Worm (Caenorhabditis elegans) whole organism, young adult: ENCODE results near the gene Y46G5A.28.

Source experiments
- B0336.3 ChIP-seq: fragments of 200-800 bp; sonication (Bioruptor generic); IDR thresholded peaks from 2 replicates; pipeline ENCODE4 v1.3.6; 2022; ENCODE audit warnings: missing genetic modification characterization, missing compliant biosample characterization
- F10E7.11 ChIP-seq: sonication (generic microtip); optimal IDR thresholded peaks from 2 replicates; lab custom pipeline; 2017; ENCODE audit warnings: mild to moderate bottlenecking, missing genetic modification characterization, moderate library complexity, missing compliant biosample characterization
- F37B4.10 ChIP-seq: fragments of 200-800 bp; sonication (Bioruptor generic); IDR thresholded peaks from 2 replicates; pipeline ENCODE4 v1.3.6; 2022; ENCODE audit warnings: missing genetic modification characterization, missing compliant biosample characterization
- F57A8.1 ChIP-seq: fragments of 200-800 bp; sonication (Bioruptor generic); optimal IDR thresholded peaks from 2 replicates; lab custom pipeline; 2018; ENCODE audit warnings: mild to moderate bottlenecking, missing genetic modification characterization, moderate library complexity, missing compliant biosample characterization
- F57C9.4 ChIP-seq: sonication (generic microtip); optimal IDR thresholded peaks from 2 replicates; lab custom pipeline; 2017; ENCODE audit warnings: mild to moderate bottlenecking, missing genetic modification characterization, missing compliant biosample characterization
- K12H6.12 ChIP-seq: fragments of 200-800 bp; sonication (Bioruptor generic); optimal IDR thresholded peaks from 2 replicates; lab custom pipeline; 2018; ENCODE audit warnings: mild to moderate bottlenecking, missing genetic modification characterization, missing compliant biosample characterization
- Y53F4B.3 ChIP-seq: fragments of 200-800 bp; sonication (Bioruptor generic); IDR thresholded peaks from 2 replicates; pipeline ENCODE4 v1.3.6; 2022; ENCODE audit warnings: missing genetic modification reagents, missing genetic modification characterization, missing compliant biosample characterization
- Y53G8AR.9 ChIP-seq: fragments of 200-800 bp; sonication (Bioruptor generic); conservative IDR thresholded peaks from 2 replicates; pipeline ENCODE4 v1.3.6; 2022; ENCODE audit warnings: missing genetic modification reagents, missing genetic modification characterization, missing compliant biosample characterization
- Y56A3A.18 ChIP-seq: fragments of 200-800 bp; sonication (Bioruptor generic); IDR thresholded peaks from 2 replicates; pipeline ENCODE4 v1.3.6; 2022; ENCODE audit warnings: missing genetic modification reagents, missing genetic modification characterization, missing compliant biosample characterization
- Y95B8A.8 ChIP-seq: fragments of 200-800 bp; sonication (Bioruptor generic); IDR thresholded peaks from 2 replicates; pipeline ENCODE4 v1.3.6; 2022; ENCODE audit warnings: missing genetic modification reagents, missing genetic modification characterization, missing compliant biosample characterization
- ama-1 ChIP-seq, 3 experiments: fragments of 150-350 bp in 1 of 3; sonication (generic microtip) in 2 of 3; optimal IDR thresholded peaks; 2 replicates each; lab custom pipeline; 2014 to 2018; ENCODE audit warnings: missing biosample characterization in 2 of 3, missing genetic modification characterization in 2 of 3, missing genetic modification reagents in 2 of 3
- attf-5 ChIP-seq: fragments of 200-800 bp; sonication (Bioruptor generic); optimal IDR thresholded peaks from 2 replicates; lab custom pipeline; 2018; ENCODE audit warnings: mild to moderate bottlenecking, missing genetic modification characterization, missing compliant biosample characterization
- ceh-100 ChIP-seq: fragments of 200-800 bp; sonication (Bioruptor generic); IDR thresholded peaks from 2 replicates; pipeline ENCODE4 v1.3.6; 2022; ENCODE audit warnings: missing genetic modification reagents, missing genetic modification characterization, missing compliant biosample characterization
- ceh-27 ChIP-seq: fragments of 200-800 bp; sonication (Bioruptor generic); optimal IDR thresholded peaks from 2 replicates; lab custom pipeline; 2018; ENCODE audit warnings: mild to moderate bottlenecking, missing genetic modification characterization, moderate library complexity, missing compliant biosample characterization
- chd-7 ChIP-seq: sonication (generic microtip); optimal IDR thresholded peaks from 2 replicates; lab custom pipeline; 2016; ENCODE audit warnings: mild to moderate bottlenecking, missing genetic modification characterization, moderate library complexity, missing compliant biosample characterization
- dpl-1 ChIP-seq: fragments of 150-350 bp; optimal IDR thresholded peaks from 2 replicates; lab custom pipeline; 2014; ENCODE audit warnings: missing biosample characterization, missing genetic modification reagents, missing genetic modification characterization
- egl-18 ChIP-seq: fragments of 200-800 bp; sonication (Bioruptor generic); IDR thresholded peaks from 2 replicates; pipeline ENCODE4 v1.3.6; 2022; ENCODE audit warnings: missing genetic modification reagents, missing genetic modification characterization, missing compliant biosample characterization
- egrh-3 ChIP-seq: fragments of 200-800 bp; sonication (Bioruptor generic); IDR thresholded peaks from 2 replicates; pipeline ENCODE4 v1.3.6; 2022; ENCODE audit warnings: missing genetic modification reagents, missing genetic modification characterization, missing compliant biosample characterization
- ekl-4 ChIP-seq: fragments of 200-800 bp; sonication (Bioruptor generic); IDR thresholded peaks from 2 replicates; pipeline ENCODE4 v1.3.6; 2022; ENCODE audit warnings: missing genetic modification reagents, missing genetic modification characterization, missing compliant biosample characterization
- hlh-12 ChIP-seq: sonication (generic microtip); optimal IDR thresholded peaks from 2 replicates; lab custom pipeline; 2016; ENCODE audit warnings: missing genetic modification characterization, missing compliant biosample characterization
- lag-1 ChIP-seq: fragments of 200-800 bp; sonication (Bioruptor generic); IDR thresholded peaks from 2 replicates; pipeline ENCODE4 v1.3.6; 2022; ENCODE audit warnings: missing genetic modification reagents, missing genetic modification characterization, missing compliant biosample characterization
- let-607 ChIP-seq, 2 experiments: fragments of 200-800 bp in 1 of 2; sonication (Bioruptor generic) in 1 of 2; sonication (generic microtip) in 1 of 2; optimal IDR thresholded peaks; 2 replicates each; lab custom pipeline; 2016 to 2018; ENCODE audit warnings: mild to moderate bottlenecking in 2 of 2, missing compliant biosample characterization in 2 of 2, missing genetic modification characterization in 2 of 2, moderate library complexity in 2 of 2, missing genotype in 1 of 2
- lsy-27 ChIP-seq: sonication (generic microtip); optimal IDR thresholded peaks from 2 replicates; lab custom pipeline; 2017; ENCODE audit warnings: missing genetic modification characterization, mild to moderate bottlenecking, missing compliant biosample characterization, antibody characterized with exemption, missing genotype, borderline replicate concordance; ENCODE audit not compliant: insufficient read depth
- madf-10 ChIP-seq: sonication (generic microtip); optimal IDR thresholded peaks from 2 replicates; lab custom pipeline; 2016; ENCODE audit warnings: mild to moderate bottlenecking, missing genetic modification characterization, missing compliant biosample characterization
- nfya-1 ChIP-seq: sonication (generic microtip); optimal IDR thresholded peaks from 2 replicates; lab custom pipeline; 2017; ENCODE audit warnings: antibody characterized with exemption, missing compliant biosample characterization, missing genetic modification characterization, borderline replicate concordance; ENCODE audit not compliant: insufficient read depth
- nfya-2 ChIP-seq: fragments of 200-800 bp; sonication (Bioruptor generic); IDR thresholded peaks from 2 replicates; pipeline ENCODE4 v1.3.6; 2022; ENCODE audit warnings: missing genetic modification reagents, missing genetic modification characterization, missing compliant biosample characterization
- nhr-80 ChIP-seq: sonication (generic microtip); optimal IDR thresholded peaks from 2 replicates; lab custom pipeline; 2016; ENCODE audit warnings: missing genetic modification characterization, missing compliant biosample characterization
- pha-4 ChIP-seq: fragments of 150-350 bp; sonication (generic microtip); optimal IDR thresholded peaks from 2 replicates; lab custom pipeline; 2014; ENCODE audit warnings: missing biosample characterization, missing genetic modification reagents, missing genetic modification characterization
- rec-8 ChIP-seq, 2 experiments: sonication (generic microtip); optimal IDR thresholded peaks; 2 replicates each; lab custom pipeline; 2016; ENCODE audit warnings: mild to moderate bottlenecking in 2 of 2, missing genetic modification characterization in 2 of 2, missing genetic modification reagents in 2 of 2, missing genotype in 2 of 2, missing biosample characterization in 1 of 2, missing compliant biosample characterization in 1 of 2, moderate library complexity in 1 of 2
- repo-1 ChIP-seq: sonication (generic microtip); optimal IDR thresholded peaks from 2 replicates; lab custom pipeline; 2017; ENCODE audit warnings: mild to moderate bottlenecking, missing genetic modification characterization, missing compliant biosample characterization
- snpc-3.4 ChIP-seq: sonication (generic microtip); optimal IDR thresholded peaks from 2 replicates; lab custom pipeline; 2017; ENCODE audit warnings: missing genetic modification characterization, mild to moderate bottlenecking, missing compliant biosample characterization, antibody characterized with exemption, moderate library complexity, missing genotype, missing genetic modification reagents
- snpc-4 ChIP-seq, 5 experiments: fragments of 150-350 bp in 1 of 5; sonication (generic microtip) in 4 of 5; optimal IDR thresholded peaks; 2 replicates each; lab custom pipeline; 2014 to 2018; ENCODE audit warnings: missing genetic modification characterization in 5 of 5, missing biosample characterization in 3 of 5, antibody characterized with exemption in 2 of 5, mild to moderate bottlenecking in 2 of 5, missing compliant biosample characterization in 2 of 5, missing genotype in 2 of 5, moderate library complexity in 2 of 5, missing genetic modification reagents in 1 of 5
- somi-1 ChIP-seq: fragments of 200-800 bp; sonication (Bioruptor generic); optimal IDR thresholded peaks from 2 replicates; lab custom pipeline; 2018; ENCODE audit warnings: mild to moderate bottlenecking, missing genetic modification characterization, missing compliant biosample characterization
- tbp1 ChIP-seq: fragments of 200-800 bp; sonication (Bioruptor generic); optimal IDR thresholded peaks from 2 replicates; lab custom pipeline; 2018; ENCODE audit warnings: mild to moderate bottlenecking, missing genetic modification characterization, missing compliant biosample characterization
- tbx-9 ChIP-seq: sonication (generic microtip); optimal IDR thresholded peaks from 2 replicates; lab custom pipeline; 2016; ENCODE audit warnings: borderline replicate concordance, missing genetic modification characterization, inconsistent platforms, missing compliant biosample characterization
- tlf-1 ChIP-seq: fragments of 200-800 bp; sonication (Bioruptor generic); optimal IDR thresholded peaks from 2 replicates; lab custom pipeline; 2018; ENCODE audit warnings: mild to moderate bottlenecking, missing genetic modification characterization, missing compliant biosample characterization
- unc-130 ChIP-seq: sonication (generic microtip); optimal IDR thresholded peaks from 2 replicates; lab custom pipeline; 2016; ENCODE audit warnings: missing genetic modification reagents, missing genetic modification characterization, missing compliant biosample characterization

Y46G5A.28 gene

ce11 chrII:12878697-12879096 is 28.5 kb downstream of the Y46G5A.28 start (continued):
- TF ChIP-seq Y53F4B.3 (GFP tag; lab: Robert Waterston, UW) (no peak), egl-18 (GFP tag; lab: Robert Waterston, UW) (no peak), lsy-27 (tag; lab: Kevin White, UChicago) (no peak), F37B4.10 (GFP tag; lab: Robert Waterston, UW) (no peak), rec-8 (tag; optimal IDR thresholded peaks at IDR 0.05; lab: Kevin White, UChicago) (no peak), chd-7 (tag; lab: Kevin White, UChicago) (peak; percentile 60), F10E7.11 (tag; lab: Kevin White, UChicago) (no peak), F57A8.1 (GFP tag; lab: Kevin White, UChicago) (no peak), snpc-3.4 (tag; lab: Kevin White, UChicago) (no peak), repo-1 (tag; lab: Kevin White, UChicago) (peak; percentile 24), snpc-4 (GFP tag; optimal IDR thresholded peaks at IDR 0.05; lab: Kevin White, UChicago) (no peak), snpc-4 (tag; optimal IDR thresholded peaks at IDR 0.05; lab: Kevin White, UChicago) (peak in 3 of 4 experiments; percentile 8 to 50 (median 17)), hlh-12 (tag; lab: Kevin White, UChicago) (no peak), B0336.3 (GFP tag; lab: Robert Waterston, UW) (peak; percentile 77; the same call in 1 of the 2 replicates), attf-5 (GFP tag; lab: Kevin White, UChicago) (peak; percentile 57), tbx-9 (tag; lab: Kevin White, UChicago) (no peak), Y53G8AR.9 (GFP tag; lab: Robert Waterston, UW) (no peak), Y56A3A.18 (GFP tag; lab: Robert Waterston, UW) (no peak), ceh-27 (GFP tag; lab: Kevin White, UChicago) (peak; percentile 19), pha-4 (tag; lab: Kevin White, UChicago) (no peak), Y95B8A.8 (GFP tag; lab: Robert Waterston, UW) (0 out of 2 replicates have a peak, but pooled peaks have one; percentile 59), somi-1 (GFP tag; lab: Kevin White, UChicago) (no peak), dpl-1 (GFP tag; lab: Kevin White, UChicago) (no peak), nfya-2 (GFP tag; lab: Robert Waterston, UW) (no peak), unc-130 (no peak), ekl-4 (GFP tag; lab: Robert Waterston, UW) (no peak), madf-10 (tag; lab: Kevin White, UChicago) (peak; percentile 67), let-607 (tag; optimal IDR thresholded peaks at IDR 0.05; lab: Kevin White, UChicago) (peak in 1 of 2 experiments; percentile 53), ceh-100 (no peak), K12H6.12 (tag; lab: Kevin White, UChicago) (peak; percentile 15), tlf-1 (GFP tag; lab: Kevin White, UChicago) (peak; percentile 40), F57C9.4 (tag; lab: Kevin White, UChicago) (no peak)

ce11 chrII:12879758-12880157 is 29.5 kb downstream of the Y46G5A.28 start:
- no peak for TF ChIP-seq hlh-12 (tag; lab: Kevin White, UChicago)
- TF ChIP-seq nhr-80 (tag; lab: Kevin White, UChicago), result peak; percentile 49
- no peak for TF ChIP-seq lag-1
- TF ChIP-seq F57A8.1 (GFP tag; lab: Kevin White, UChicago), result no peak
- TF ChIP-seq ama-1 (optimal IDR thresholded peaks at IDR 0.05; lab: Kevin White, UChicago), result no peak
- TF ChIP-seq ama-1 (GFP tag; optimal IDR thresholded peaks at IDR 0.05; lab: Kevin White, UChicago), result no peak
- peak; percentile 24; the same call in 1 of the 2 replicates for TF ChIP-seq egrh-3 (GFP tag; lab: Robert Waterston, UW)
- TF ChIP-seq tbp1 (GFP tag; lab: Kevin White, UChicago), result peak; percentile 36
- no peak for TF ChIP-seq nfya-1 (tag; lab: Kevin White, UChicago)
- TF ChIP-seq, all 124 proteins: peak for 3
